Fruit fly (Drosophila melanogaster) whole organism, prepupa: ENCODE data around the gene stc.

Experiments
- CG10631 ChIP-seq: fragments of 200-800 bp; sonication (Bioruptor generic); optimal IDR thresholded peaks from 2 replicates; lab custom pipeline; 2016; ENCODE audit warnings: missing biosample characterization, missing genetic modification characterization
- CG10669 ChIP-seq: fragments of 200-800 bp; sonication (Bioruptor generic); optimal IDR thresholded peaks from 3 replicates; lab custom pipeline; 2018; ENCODE audit warnings: missing biosample characterization, mild to moderate bottlenecking, missing genetic modification characterization, moderate library complexity
- CG11294 ChIP-seq: fragments of 200-800 bp; sonication (Bioruptor generic); IDR thresholded peaks from 2 replicates; pipeline ENCODE4 v1.3.6; 2022; ENCODE audit warnings: missing biosample characterization, missing genetic modification characterization
- CG3032 ChIP-seq: fragments of 200-800 bp; optimal IDR thresholded peaks from 2 replicates; lab custom pipeline; 2019; ENCODE audit warnings: missing biosample characterization, mild to moderate bottlenecking, missing genetic modification characterization, moderate library complexity
- CG3919 ChIP-seq: fragments of 200-800 bp; sonication (Bioruptor generic); optimal IDR thresholded peaks from 3 replicates; lab custom pipeline; 2016; ENCODE audit warnings: missing biosample characterization, missing genetic modification characterization
- CG6276 ChIP-seq: fragments of 200-800 bp; sonication (Bioruptor generic); optimal IDR thresholded peaks from 2 replicates; lab custom pipeline; 2017; ENCODE audit warnings: missing biosample characterization, mild to moderate bottlenecking, missing genetic modification characterization
- CG6792 ChIP-seq: fragments of 200-800 bp; sonication (Bioruptor generic); optimal IDR thresholded peaks from 3 replicates; lab custom pipeline; 2016; ENCODE audit warnings: missing biosample characterization, missing genetic modification characterization
- CG6854 ChIP-seq: fragments of 200-800 bp; sonication (Bioruptor generic); optimal IDR thresholded peaks from 2 replicates; lab custom pipeline; 2017; ENCODE audit warnings: missing biosample characterization, mild to moderate bottlenecking, missing genetic modification characterization
- Eip75B ChIP-seq: fragments of 200-800 bp; sonication (Bioruptor generic); optimal IDR thresholded peaks from 3 replicates; lab custom pipeline; 2016; ENCODE audit warnings: missing biosample characterization, missing genetic modification characterization
- Gug ChIP-seq: fragments of 200-800 bp; sonication (Bioruptor generic); IDR thresholded peaks from 2 replicates; pipeline ENCODE4 v1.3.6; 2022; ENCODE audit warnings: missing biosample characterization, missing genetic modification characterization
- Hr39 ChIP-seq: fragments of 200-800 bp; sonication (Bioruptor generic); optimal IDR thresholded peaks from 2 replicates; lab custom pipeline; 2016; ENCODE audit warnings: missing biosample characterization, missing genetic modification characterization
- OdsH ChIP-seq: fragments of 200-800 bp; sonication (Bioruptor generic); optimal IDR thresholded peaks from 3 replicates; lab custom pipeline; 2016; ENCODE audit warnings: missing biosample characterization, missing genetic modification characterization

dm6 chr2L:15109145-15109544 lies 4.1 kb upstream of the stc start, which contains the start of gene CG15269:
- TF ChIP-seq CG6276 (GFP tag; lab: Kevin White, UChicago), result no peak
- TF ChIP-seq CG6792 (GFP tag; lab: Kevin White, UChicago), result no peak
- TF ChIP-seq Hr39 (GFP tag; lab: Kevin White, UChicago), result no peak
- no peak for TF ChIP-seq CG10669 (GFP tag; lab: Kevin White, UChicago)
- TF ChIP-seq OdsH (GFP tag; lab: Kevin White, UChicago), result no peak
- no peak for TF ChIP-seq Eip75B (GFP tag; lab: Kevin White, UChicago)
- no peak for TF ChIP-seq CG6854
- no peak for TF ChIP-seq Gug
- TF ChIP-seq CG10631 (GFP tag; lab: Kevin White, UChicago), result no peak
- no peak for TF ChIP-seq CG3032
- TF ChIP-seq CG3919 (GFP tag; lab: Kevin White, UChicago), result no peak
- no peak for TF ChIP-seq CG11294
